Worm (Caenorhabditis elegans): Measurements from ENCODE around the gene D2024.5.
"Not testable (repeated sequence)": the region's sequence is repeated elsewhere in the genome, so short reads cannot be mapped to it uniquely, and the experiment has no call there.

D2024.5 gene

ce11 chrIV:7254690-7255089 is 26.6 kb upstream of the D2024.5 start, which contains the start of gene C06E4.5:
C06E4.5 (plus strand) TSS chrIV:7254990.
- TF ChIP-seq nhr-237, gmeb-1, nhr-21 (tag; optimal IDR thresholded peaks at IDR 0.05): not testable (repeated sequence)

DNA sequence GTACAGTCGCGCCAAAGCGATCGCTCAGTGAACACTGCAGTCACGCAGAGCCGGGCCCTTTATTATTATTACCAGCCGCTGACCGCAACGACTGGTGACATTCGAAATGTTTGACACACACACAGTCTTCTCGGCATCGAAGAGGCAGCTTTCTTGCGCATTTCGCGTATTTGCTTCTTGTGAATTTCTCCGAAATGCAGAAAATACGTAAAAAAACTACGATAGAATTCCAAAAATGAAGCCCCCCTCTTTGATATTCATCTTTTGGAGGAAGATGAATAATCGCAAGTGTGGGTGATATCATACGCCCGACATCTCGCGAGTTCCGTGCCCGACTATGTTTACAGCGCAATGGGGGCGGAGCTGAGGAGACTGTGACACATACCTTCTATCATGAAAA is 25.2 kb upstream of the D2024.5 start:
- no peak for TF ChIP-seq ceh-16 (tag; optimal IDR thresholded peaks at IDR 0.05)
- peak; percentile 50 for TF ChIP-seq snpc-4 (tag; optimal IDR thresholded peaks at IDR 0.05)
- no peak for TF ChIP-seq unc-55 (GFP tag; optimal IDR thresholded peaks at IDR 0.05)
- no peak for TF ChIP-seq F13H6.1 (tag; optimal IDR thresholded peaks at IDR 0.05)
- TF ChIP-seq nhr-11 (tag; optimal IDR thresholded peaks at IDR 0.05): no peak

- no peak for TF ChIP-seq nhr-6 (tag; optimal IDR thresholded peaks at IDR 0.05)
- TF ChIP-seq zag-1 (tag; optimal IDR thresholded peaks at IDR 0.05): no peak
- no peak for TF ChIP-seq gmeb-1 (tag; optimal IDR thresholded peaks at IDR 0.05)
- TF ChIP-seq mbf-1 (tag; optimal IDR thresholded peaks at IDR 0.05): no peak
- TF ChIP-seq aly-2 (tag; optimal IDR thresholded peaks at IDR 0.05): no peak
- no peak for TF ChIP-seq blmp-1 (tag; optimal IDR thresholded peaks at IDR 0.05; ENCODE audit: insufficient read depth)
- no peak for TF ChIP-seq C34F6.9 (tag; optimal IDR thresholded peaks at IDR 0.05)
- no peak for TF ChIP-seq unc-55 (GFP tag; optimal IDR thresholded peaks at IDR 0.05)
- no peak for TF ChIP-seq lin-39 (tag; optimal IDR thresholded peaks at IDR 0.05)
- TF ChIP-seq nhr-237 (tag; optimal IDR thresholded peaks at IDR 0.05): no peak
- TF ChIP-seq R02D3.7 (tag; optimal IDR thresholded peaks at IDR 0.05): no peak
- TF ChIP-seq unc-62 (GFP tag; optimal IDR thresholded peaks at IDR 0.05): no peak
- no peak for TF ChIP-seq nhr-10 (tag; optimal IDR thresholded peaks at IDR 0.05)
- no peak for TF ChIP-seq elt-1 (tag; optimal IDR thresholded peaks at IDR 0.05)
- no peak for TF ChIP-seq nhr-77 (tag; optimal IDR thresholded peaks at IDR 0.05)
Observed at ce11 chrIV:7250158-7250557, 22.1 kb upstream of the D2024.5 start, which contains the start of gene D2024.18. D2024.18 (plus strand) TSS chrIV:7250458.

- not testable (repeated sequence) for TF ChIP-seq elt-3 (tag; optimal IDR thresholded peaks at IDR 0.05); egl-27 (tag; optimal IDR thresholded peaks at IDR 0.05); lin-13 (GFP tag; optimal IDR thresholded peaks at IDR 0.05)
Observed at ce11 chrIV:7247243-7247642, 19.1 kb upstream of the D2024.5 start, which contains the start of gene D2024.1. D2024.1 (plus strand) TSS chrIV:7247543.

DNA sequence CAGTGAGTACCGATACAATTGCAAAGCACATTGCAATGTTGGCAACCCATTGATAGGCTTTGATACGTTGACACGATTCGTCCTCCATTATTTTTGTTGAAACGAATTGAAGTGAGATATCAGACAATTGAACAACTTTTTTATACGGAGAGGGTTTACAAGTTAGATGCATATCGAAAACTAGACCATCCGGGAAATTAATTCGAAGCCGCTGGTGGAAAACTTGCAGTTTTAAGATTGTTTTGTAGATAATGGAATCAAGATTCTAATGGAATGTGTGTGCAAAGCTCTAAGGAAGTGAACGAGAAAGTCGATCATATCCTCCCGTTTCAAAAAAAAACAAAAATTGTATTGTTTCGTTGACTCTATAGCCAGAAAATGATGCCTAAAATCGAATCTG is 18.4 kb upstream of the D2024.5 start, which contains the start of gene col-114:
TSS of gene col-114 (minus strand) at position 101 of the 400 bp plus-strand sequence.
- no peak for TF ChIP-seq lin-39 (tag; optimal IDR thresholded peaks at IDR 0.05)
- no peak for TF ChIP-seq ztf-1 (GFP tag; conservative IDR thresholded peaks at IDR 0.05)
- TF ChIP-seq unc-62 (GFP tag; optimal IDR thresholded peaks at IDR 0.05): no peak
- no peak for TF ChIP-seq ceh-16 (tag; optimal IDR thresholded peaks at IDR 0.05)
- TF ChIP-seq unc-55 (GFP tag; optimal IDR thresholded peaks at IDR 0.05): no peak

ce11 chrIV:7245592-7245991 is 17.5 kb upstream of the D2024.5 start:
- TF ChIP-seq mbf-1 (tag; optimal IDR thresholded peaks at IDR 0.05) (no peak), sem-4 (tag; optimal IDR thresholded peaks at IDR 0.05) (no peak), nhr-25 (tag; optimal IDR thresholded peaks at IDR 0.05) (no peak), unc-39 (tag; optimal IDR thresholded peaks at IDR 0.05) (no peak), ceh-82 (tag; optimal IDR thresholded peaks at IDR 0.05) (no peak), mdl-1 (tag; optimal IDR thresholded peaks at IDR 0.05) (no peak), Y55F3AM.14 (GFP tag; optimal IDR thresholded peaks at IDR 0.05) (no peak)

- no peak for TF ChIP-seq snpc-4 (tag; optimal IDR thresholded peaks at IDR 0.05)
- TF ChIP-seq sma-9 (GFP tag; optimal IDR thresholded peaks at IDR 0.05): no peak
- TF ChIP-seq sma-9 (tag; optimal IDR thresholded peaks at IDR 0.05): no peak
- no peak for TF ChIP-seq elt-3 (tag; optimal IDR thresholded peaks at IDR 0.05)
- no peak for TF ChIP-seq aly-2 (tag; optimal IDR thresholded peaks at IDR 0.05)
- no peak for TF ChIP-seq dmd-4 (tag; optimal IDR thresholded peaks at IDR 0.05)
- TF ChIP-seq nhr-25 (tag; optimal IDR thresholded peaks at IDR 0.05): no peak
- no peak for TF ChIP-seq ama-1 (optimal IDR thresholded peaks at IDR 0.05)
- TF ChIP-seq skn-1 (tag; optimal IDR thresholded peaks at IDR 0.05): no peak
- no peak for TF ChIP-seq mbf-1 (tag; optimal IDR thresholded peaks at IDR 0.05)
- no peak for TF ChIP-seq unc-39 (tag; optimal IDR thresholded peaks at IDR 0.05)
- TF ChIP-seq alr-1 (tag; optimal IDR thresholded peaks at IDR 0.05): no peak
- TF ChIP-seq mab-5 (tag; optimal IDR thresholded peaks at IDR 0.05): no peak
- no peak for TF ChIP-seq C34F6.9 (tag; optimal IDR thresholded peaks at IDR 0.05)
- TF ChIP-seq nhr-6 (tag; optimal IDR thresholded peaks at IDR 0.05): no peak
- TF ChIP-seq fos-1 (tag; optimal IDR thresholded peaks at IDR 0.05): no peak
- TF ChIP-seq lin-13 (GFP tag; optimal IDR thresholded peaks at IDR 0.05): no peak
- no peak for TF ChIP-seq unc-62 (GFP tag; optimal IDR thresholded peaks at IDR 0.05)
Observed at ce11 chrIV:7243913-7244312, 15.8 kb upstream of the D2024.5 start, which contains the start of gene afmd-1. afmd-1 (plus strand) TSS chrIV:7244228.

All from whole organism, L2 larva.